Worm (Caenorhabditis elegans) whole organism, L4 larva: Measurements from ENCODE around the gene C18D11.7.

Experiments used
- dve-1 ChIP-seq: sonication (generic microtip); optimal IDR thresholded peaks from 2 replicates; lab custom pipeline; 2017; ENCODE audit warnings: antibody characterized with exemption, mild to moderate bottlenecking, missing genetic modification characterization, missing compliant biosample characterization; ENCODE audit not compliant: insufficient read depth
- mdt-29 ChIP-seq: fragments of 200-800 bp; sonication (Bioruptor generic); IDR thresholded peaks from 2 replicates; pipeline ENCODE4 v1.3.6; 2022; ENCODE audit warnings: missing genetic modification reagents, missing genetic modification characterization, missing compliant biosample characterization
- nhr-10 ChIP-seq: fragments of 150-350 bp; optimal IDR thresholded peaks from 2 replicates; lab custom pipeline; 2014; ENCODE audit warnings: missing biosample characterization, missing genetic modification characterization
- nhr-237 ChIP-seq: sonication (generic microtip); optimal IDR thresholded peaks from 2 replicates; lab custom pipeline; 2017; ENCODE audit warnings: missing biosample characterization, missing genetic modification characterization
- saeg-2 ChIP-seq: fragments of 200-800 bp; sonication (Bioruptor generic); IDR thresholded peaks from 2 replicates; pipeline ENCODE4 v1.3.6; 2022; ENCODE audit warnings: missing genetic modification reagents, missing genetic modification characterization, missing compliant biosample characterization
- sdz-12 ChIP-seq: fragments of 200-800 bp; sonication (Bioruptor generic); optimal IDR thresholded peaks from 2 replicates; lab custom pipeline; 2018; ENCODE audit warnings: mild to moderate bottlenecking, missing genetic modification characterization, missing compliant biosample characterization
- skn-1 ChIP-seq: fragments of 150-350 bp; optimal IDR thresholded peaks from 2 replicates; lab custom pipeline; 2014; ENCODE audit warnings: missing biosample characterization, missing genetic modification characterization
- snpc-4 ChIP-seq: fragments of 150-350 bp; optimal IDR thresholded peaks from 2 replicates; lab custom pipeline; 2014; ENCODE audit warnings: missing biosample characterization, missing genetic modification characterization
- ztf-11 ChIP-seq: fragments of 150-350 bp; optimal IDR thresholded peaks from 2 replicates; lab custom pipeline; 2014; ENCODE audit warnings: missing biosample characterization, missing genetic modification characterization

DNA sequence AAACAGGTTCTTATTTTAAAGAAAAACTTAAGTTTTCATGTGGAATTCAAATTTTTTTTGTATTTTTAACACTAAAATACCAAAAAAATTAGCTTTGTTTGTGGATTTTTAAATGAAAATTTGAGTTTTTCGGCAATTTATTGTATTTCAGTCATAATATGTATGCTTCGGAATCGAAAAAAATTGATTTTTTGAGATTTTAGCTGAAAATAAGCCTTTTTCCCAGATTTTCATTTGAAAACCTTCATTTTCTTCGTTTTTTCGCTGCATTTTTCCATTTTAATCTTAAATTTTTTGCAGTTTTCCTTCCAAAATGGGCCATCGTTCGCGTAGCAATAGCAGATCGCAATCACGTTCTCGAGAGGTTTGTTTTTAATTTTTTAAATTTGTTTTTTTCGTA is 19.5 kb upstream of the C18D11.7 start, which contains the start of gene rsp-8:
- TF ChIP-seq dve-1 (tag; lab: Kevin White, UChicago) (no peak), nhr-10 (no peak), mdt-29 (GFP tag; lab: Robert Waterston, UW) (no peak), sdz-12 (GFP tag; lab: Kevin White, UChicago) (no peak), nhr-237 (tag; lab: Kevin White, UChicago) (no peak), saeg-2 (no peak), ztf-11 (no peak), skn-1 (tag; lab: Kevin White, UChicago) (no peak), snpc-4 (tag; lab: Kevin White, UChicago) (no peak)
